Worm (Caenorhabditis elegans): Measurements from ENCODE around the gene F56C3.3.

DNA sequence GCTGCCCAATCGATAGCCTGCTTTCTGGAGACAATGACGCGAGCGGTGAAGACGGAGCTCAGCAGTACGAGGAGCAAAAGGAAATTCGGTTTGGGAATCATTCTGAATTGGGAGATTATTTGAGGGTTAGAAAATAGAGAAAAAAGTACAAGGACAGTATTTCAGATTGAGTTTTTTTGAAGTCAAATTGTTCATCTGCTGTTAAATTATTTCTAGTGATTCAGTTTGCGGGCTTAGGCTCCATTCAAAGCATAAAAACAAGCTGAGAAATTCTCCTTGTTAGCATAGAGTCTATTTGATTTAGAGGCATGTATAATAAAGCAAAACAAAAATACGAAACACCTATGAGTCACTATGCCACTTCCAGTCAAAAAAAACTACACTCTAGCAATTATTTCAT is 9.2 kb upstream of the F56C3.3 start, which contains the start of gene dgn-2:
- TF ChIP-seq him-1 (tag; optimal IDR thresholded peaks at IDR 0.05) (no peak), W03F9.2 (tag; optimal IDR thresholded peaks at IDR 0.05) (no peak)
